Worm (Caenorhabditis elegans) whole organism, L3 larva: ENCODE results near the gene str-262.

Experiments used
- R02D3.7 ChIP-seq: fragments of 150-350 bp; optimal IDR thresholded peaks from 2 replicates; lab custom pipeline; 2014; ENCODE audit warnings: missing biosample characterization, missing genetic modification characterization
- aly-2 ChIP-seq: fragments of 150-350 bp; optimal IDR thresholded peaks from 2 replicates; lab custom pipeline; 2014; ENCODE audit warnings: missing biosample characterization, missing genetic modification characterization
- ama-1 ChIP-seq: fragments of 150-350 bp; optimal IDR thresholded peaks from 2 replicates; lab custom pipeline; 2018
- daf-12 ChIP-seq: fragments of 150-350 bp; optimal IDR thresholded peaks from 2 replicates; lab custom pipeline; 2014; ENCODE audit warnings: missing biosample characterization, missing genetic modification reagents, missing genetic modification characterization
- elt-3 ChIP-seq, 3 experiments: fragments of 150-350 bp in 1 of 3; sonication (generic microtip) in 2 of 3; optimal IDR thresholded peaks; 2 replicates in 2 of 3; 4 replicates in 1 of 3; lab custom pipeline; 2014 to 2017; ENCODE audit warnings: missing biosample characterization in 3 of 3, missing genetic modification characterization in 3 of 3
- nhr-12 ChIP-seq: fragments of 150-350 bp; optimal IDR thresholded peaks from 2 replicates; lab custom pipeline; 2014; ENCODE audit warnings: missing biosample characterization, missing genetic modification characterization
- nhr-28 ChIP-seq: fragments of 150-350 bp; optimal IDR thresholded peaks from 2 replicates; lab custom pipeline; 2014; ENCODE audit warnings: missing biosample characterization, missing genetic modification characterization
- nhr-43 ChIP-seq: sonication (generic microtip); optimal IDR thresholded peaks from 2 replicates; lab custom pipeline; 2016; ENCODE audit warnings: mild to moderate bottlenecking, missing genetic modification characterization, missing compliant biosample characterization; ENCODE audit not compliant: poor library complexity, severe bottlenecking
- nhr-76 ChIP-seq: fragments of 150-350 bp; sonication (generic microtip); optimal IDR thresholded peaks from 5 replicates; lab custom pipeline; 2014; ENCODE audit warnings: missing biosample characterization, missing genetic modification characterization
- pha-4 ChIP-seq: fragments of 150-350 bp; optimal IDR thresholded peaks from 2 replicates; lab custom pipeline; 2014; ENCODE audit warnings: missing biosample characterization, missing genetic modification reagents, missing genetic modification characterization
- skn-1 ChIP-seq: fragments of 150-350 bp; optimal IDR thresholded peaks from 2 replicates; lab custom pipeline; 2014; ENCODE audit warnings: missing biosample characterization, missing genetic modification characterization
- snpc-4 ChIP-seq: fragments of 150-350 bp; optimal IDR thresholded peaks from 2 replicates; lab custom pipeline; 2014; ENCODE audit warnings: missing biosample characterization, missing genetic modification characterization
- zag-1 ChIP-seq: fragments of 150-350 bp; optimal IDR thresholded peaks from 2 replicates; lab custom pipeline; 2014; ENCODE audit warnings: missing biosample characterization, missing genetic modification characterization
- ztf-4 ChIP-seq: fragments of 150-350 bp; optimal IDR thresholded peaks from 2 replicates; lab custom pipeline; 2014; ENCODE audit warnings: missing biosample characterization, missing genetic modification characterization

DNA sequence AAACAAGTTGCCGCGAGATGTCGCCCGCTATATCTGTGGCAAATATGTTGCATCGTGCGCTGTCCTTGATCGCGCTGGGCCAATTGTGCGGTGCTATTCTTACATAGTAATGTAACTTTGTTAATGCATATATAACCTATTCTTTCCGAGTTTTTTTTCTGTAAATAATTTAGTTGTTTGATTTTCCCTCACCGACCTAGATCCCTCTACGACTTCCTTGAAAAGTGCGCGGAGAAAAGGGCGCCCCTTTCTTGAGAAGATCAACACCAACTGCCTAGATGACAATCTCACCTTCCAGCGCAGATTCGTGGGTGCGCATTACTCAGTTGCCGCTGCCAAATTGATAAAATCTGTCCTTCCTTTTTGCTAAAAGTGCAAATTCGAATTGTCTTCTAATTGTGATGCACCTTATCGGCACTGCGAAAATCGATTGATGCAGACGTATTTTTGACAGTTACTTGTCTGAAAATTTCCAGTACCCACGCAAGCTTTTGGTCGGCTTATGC, 49.0 kb upstream of the str-262 start:
- no peak for TF ChIP-seq nhr-12 (tag; lab: Kevin White, UChicago)
- TF ChIP-seq nhr-43 (tag; lab: Kevin White, UChicago): no peak
- no peak for TF ChIP-seq R02D3.7 (tag; lab: Kevin White, UChicago)
- no peak for TF ChIP-seq nhr-28 (tag; lab: Kevin White, UChicago)
- no peak for TF ChIP-seq snpc-4
- TF ChIP-seq nhr-76 (tag; lab: Kevin White, UChicago): no peak
- no peak for TF ChIP-seq aly-2 (tag; lab: Kevin White, UChicago)
- no peak for TF ChIP-seq skn-1
- no peak for TF ChIP-seq pha-4 (tag; lab: Kevin White, UChicago)
- no peak for TF ChIP-seq daf-12 (tag; lab: Kevin White, UChicago)
- no peak for TF ChIP-seq ama-1 (lab: Kevin White, UChicago)
- TF ChIP-seq ztf-4 (tag; lab: Kevin White, UChicago): no peak
- no peak for TF ChIP-seq elt-3 (tag; optimal IDR thresholded peaks at IDR 0.05; lab: Kevin White, UChicago)
- TF ChIP-seq zag-1 (tag; lab: Kevin White, UChicago): no peak
